Worm (Caenorhabditis elegans): Measurements from ENCODE around the gene unk-1.
A peak's percentile ranks its signal among the peaks of the same experiment; 100 is the strongest.

unk-1 gene

DNA sequence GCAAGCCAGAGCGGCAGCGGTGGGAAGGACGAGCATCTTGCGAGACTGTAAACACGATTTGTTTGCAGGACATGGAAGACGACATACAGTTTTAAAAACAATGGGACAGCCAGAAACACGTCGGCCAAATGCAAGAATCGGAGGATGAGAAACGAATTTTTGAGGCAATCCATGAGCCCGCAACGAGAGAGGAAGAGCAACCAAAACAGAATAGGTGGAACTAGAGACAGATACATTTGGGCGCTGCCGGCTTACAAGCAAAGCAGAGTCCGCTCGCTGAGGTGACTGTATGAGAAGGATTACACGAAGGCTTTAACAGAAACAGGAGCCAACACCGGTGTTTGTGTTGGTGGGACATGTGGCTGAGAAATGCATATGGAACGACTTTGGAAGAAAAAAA is 20.3 kb upstream of the unk-1 start:
- no peak for TF ChIP-seq jun-1 (tag; optimal IDR thresholded peaks at IDR 0.05)
- peak; percentile 43 for TF ChIP-seq pha-4 (tag; optimal IDR thresholded peaks at IDR 0.05)

ce11 chrX:7997968-7998367 is 16.8 kb upstream of the unk-1 start, which contains the start of gene sdpn-1:
Gene sdpn-1, minus strand, starts transcription at chrX:7998229.
- TF ChIP-seq ceh-9 (tag; optimal IDR thresholded peaks at IDR 0.05) (no peak), pha-4 (tag; optimal IDR thresholded peaks at IDR 0.05) (peak; percentile 72), pqm-1 (tag; optimal IDR thresholded peaks at IDR 0.05) (peak; percentile 33), nhr-43 (tag; optimal IDR thresholded peaks at IDR 0.05; ENCODE audit: poor library complexity, severe bottlenecking) (no peak), elt-2 (tag; optimal IDR thresholded peaks at IDR 0.05) (peak; percentile 44)

DNA sequence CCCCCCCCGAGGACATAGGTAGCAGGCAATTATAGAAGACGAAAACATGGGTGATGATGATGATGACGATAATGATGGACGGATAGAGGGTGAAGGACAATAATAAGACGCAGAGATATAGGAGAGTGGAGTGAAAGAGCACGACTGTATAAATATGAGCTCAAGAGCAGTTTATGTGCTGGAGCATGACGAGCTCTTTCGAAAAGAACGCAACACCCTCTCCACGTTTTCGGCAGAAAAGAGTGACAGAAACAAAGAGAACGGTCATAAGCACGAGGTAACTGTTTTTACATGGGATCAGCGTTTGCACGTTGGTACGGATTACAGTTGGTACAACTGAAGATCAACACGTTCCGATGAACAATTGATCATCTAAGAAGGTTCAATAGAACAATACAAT is 15.8 kb upstream of the unk-1 start:
- no peak for TF ChIP-seq ceh-28 (tag; optimal IDR thresholded peaks at IDR 0.05)
- no peak for TF ChIP-seq mml-1 (tag; optimal IDR thresholded peaks at IDR 0.05)
- no peak for TF ChIP-seq ama-1 (optimal IDR thresholded peaks at IDR 0.05)
- no peak for TF ChIP-seq hmg-11 (tag; optimal IDR thresholded peaks at IDR 0.05)
- TF ChIP-seq ceh-82 (tag; optimal IDR thresholded peaks at IDR 0.05) = no peak
- TF ChIP-seq R02D3.7 (tag; optimal IDR thresholded peaks at IDR 0.05) = no peak
- TF ChIP-seq ZK546.5 (tag; optimal IDR thresholded peaks at IDR 0.05) = no peak
- TF ChIP-seq nhr-67 (tag; optimal IDR thresholded peaks at IDR 0.05) = no peak
- no peak for TF ChIP-seq fkh-10 (GFP tag; optimal IDR thresholded peaks at IDR 0.05)
- no peak for TF ChIP-seq lsy-12 (tag; optimal IDR thresholded peaks at IDR 0.05)
- TF ChIP-seq nhr-28 (tag; optimal IDR thresholded peaks at IDR 0.05) = no peak
- no peak for TF ChIP-seq daf-12 (tag; optimal IDR thresholded peaks at IDR 0.05)
- TF ChIP-seq fos-1 (tag; optimal IDR thresholded peaks at IDR 0.05) = no peak
- TF ChIP-seq mdl-1 (tag; optimal IDR thresholded peaks at IDR 0.05) = no peak
- TF ChIP-seq elt-2 (tag; optimal IDR thresholded peaks at IDR 0.05) = no peak
- no peak for TF ChIP-seq fkh-2 (tag; optimal IDR thresholded peaks at IDR 0.05)
- no peak for TF ChIP-seq sea-2 (GFP tag; optimal IDR thresholded peaks at IDR 0.05)

DNA sequence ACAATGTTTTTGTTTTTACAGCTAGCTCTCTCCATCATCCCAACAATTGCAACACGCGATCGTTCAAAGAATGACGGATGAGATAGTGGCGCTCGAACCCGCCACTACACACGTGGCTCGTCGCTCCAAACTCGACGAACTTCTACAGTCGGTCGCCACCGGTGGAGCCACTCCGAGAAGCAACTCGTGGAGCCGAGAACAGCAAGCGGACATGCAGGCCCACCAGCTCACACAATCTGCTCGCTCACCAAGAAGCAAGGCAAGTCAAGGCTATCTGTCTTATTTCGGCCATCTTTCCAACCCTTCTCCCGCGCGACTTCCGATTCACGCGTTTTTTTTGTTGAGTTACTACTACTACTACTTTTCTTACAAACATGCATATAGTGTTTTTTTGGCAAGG is 11.1 kb upstream of the unk-1 start, which contains the start of the genes F45E1.1 and F45E1.2:
TSS of gene F45E1.1 (plus strand) at position 20 of the 400 bp plus-strand sequence.
TSS of gene F45E1.2 (plus strand) at position 71 of the 400 bp plus-strand sequence.
- TF ChIP-seq lin-39 (tag; optimal IDR thresholded peaks at IDR 0.05) (peak; percentile 67), nfya-1 (tag; optimal IDR thresholded peaks at IDR 0.05; ENCODE audit: insufficient read depth) (no peak)

- TF ChIP-seq ama-1 (optimal IDR thresholded peaks at IDR 0.05) (no peak), R02D3.7 (tag; optimal IDR thresholded peaks at IDR 0.05) (no peak), fkh-2 (tag; optimal IDR thresholded peaks at IDR 0.05) (no peak), nhr-25 (tag; optimal IDR thresholded peaks at IDR 0.05) (no peak)
Observed at ce11 chrX:8004845-8005244, 9.9 kb upstream of the unk-1 start.

DNA sequence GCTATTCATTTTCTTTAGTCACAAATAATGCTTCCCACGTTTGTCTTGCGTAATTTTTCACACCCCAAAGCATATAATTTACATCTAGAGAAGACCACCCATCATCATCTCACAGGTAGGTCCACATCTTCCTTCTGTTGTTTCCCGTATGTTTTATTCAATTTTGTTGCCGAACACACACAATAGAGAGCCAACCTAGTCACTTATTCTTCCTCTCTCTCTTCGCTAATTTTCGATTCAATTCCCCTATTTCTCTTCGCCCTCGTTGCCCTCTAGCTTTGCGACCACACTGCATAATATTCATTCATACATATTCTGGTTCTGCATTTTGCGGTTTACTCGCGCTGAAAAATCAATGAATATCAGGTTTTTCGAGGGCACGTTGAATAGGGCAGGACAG is 8.8 kb upstream of the unk-1 start:
- TF ChIP-seq daf-12 (tag; optimal IDR thresholded peaks at IDR 0.05) (no peak), egl-27 (tag; optimal IDR thresholded peaks at IDR 0.05) (no peak), ceh-9 (tag; optimal IDR thresholded peaks at IDR 0.05) (no peak), nhr-11 (tag; optimal IDR thresholded peaks at IDR 0.05) (no peak), nhr-23 (tag; optimal IDR thresholded peaks at IDR 0.05) (no peak), ztf-4 (tag; optimal IDR thresholded peaks at IDR 0.05) (no peak), tbx-2 (tag; optimal IDR thresholded peaks at IDR 0.05) (no peak), ZK546.5 (tag; optimal IDR thresholded peaks at IDR 0.05) (no peak), pqm-1 (tag; optimal IDR thresholded peaks at IDR 0.05) (no peak), nhr-76 (tag; optimal IDR thresholded peaks at IDR 0.05) (no peak), fkh-2 (tag; optimal IDR thresholded peaks at IDR 0.05) (no peak), aly-2 (tag; optimal IDR thresholded peaks at IDR 0.05) (no peak), nhr-28 (tag; optimal IDR thresholded peaks at IDR 0.05) (no peak), jun-1 (tag; optimal IDR thresholded peaks at IDR 0.05) (no peak), unc-62 (GFP tag; optimal IDR thresholded peaks at IDR 0.05) (no peak), nhr-67 (tag; optimal IDR thresholded peaks at IDR 0.05) (no peak)

Measured in whole organism, L3 larva.